Fruit fly (Drosophila melanogaster): ENCODE data around the gene CG13250.
A peak's percentile ranks its signal among the peaks of the same experiment; 100 is the strongest.

CG13250 gene

dm6 chr3L:20524409-20525010 lies 9.0 kb upstream of the CG13250 start:
- TF ChIP-seq Mnt (GFP tag; optimal IDR thresholded peaks at IDR 0.05) (peak; percentile 60), ovo (GFP tag; optimal IDR thresholded peaks at IDR 0.05) (no peak), pad (GFP tag; optimal IDR thresholded peaks at IDR 0.05) (no peak), tj (GFP tag; optimal IDR thresholded peaks at IDR 0.05) (peak; percentile 50), kay (GFP tag; ENCODE audit: borderline replicate concordance) (peak; percentile 42), cic (GFP tag; optimal IDR thresholded peaks at IDR 0.05) (peak; percentile 81)

DNA sequence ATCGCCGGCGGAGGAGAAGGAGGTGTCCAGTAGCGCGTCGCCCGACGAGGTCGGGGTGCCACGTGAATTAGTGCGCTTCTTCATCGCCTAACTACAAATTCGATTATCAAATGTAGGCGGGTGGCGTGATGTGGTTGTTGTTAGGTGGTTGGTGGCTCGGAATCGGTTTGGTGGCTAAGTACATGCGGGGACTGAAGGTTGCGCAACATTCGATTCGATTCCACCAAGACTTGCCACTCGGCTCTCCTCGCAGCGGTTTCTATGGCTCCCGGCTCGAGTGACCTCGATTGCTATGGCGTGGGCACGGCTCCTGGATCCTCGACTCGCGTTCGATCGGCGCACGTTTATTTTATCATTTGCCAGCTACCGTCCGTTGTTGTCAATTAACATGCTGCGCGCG lies 7.8 kb upstream of the CG13250 start:
- TF ChIP-seq Mnt (GFP tag; optimal IDR thresholded peaks at IDR 0.05) (no peak), kay (GFP tag; ENCODE audit: borderline replicate concordance) (no peak), CG7101 (tag; optimal IDR thresholded peaks at IDR 0.05) (no peak)

DNA sequence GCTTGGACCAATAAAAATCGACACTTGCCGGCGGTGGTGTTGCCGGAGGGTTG lies 7.5 kb upstream of the CG13250 start, which contains the start of gene Pss:
Gene Pss (minus strand): TSS at position 32 of the 53 bp plus-strand sequence.
- no peak for TF ChIP-seq kay (GFP tag; ENCODE audit: borderline replicate concordance)
- TF ChIP-seq CG7045 (GFP tag; optimal IDR thresholded peaks at IDR 0.05), result no peak
- TF ChIP-seq bab1 (GFP tag; optimal IDR thresholded peaks at IDR 0.05), result no peak
- TF ChIP-seq pad (GFP tag; optimal IDR thresholded peaks at IDR 0.05), result no peak
- TF ChIP-seq cnc (optimal IDR thresholded peaks at IDR 0.05), result no peak
- TF ChIP-seq CG14711 (tag; optimal IDR thresholded peaks at IDR 0.05), result no peak
- no peak for TF ChIP-seq CG1620 (GFP tag; optimal IDR thresholded peaks at IDR 0.05)
- TF ChIP-seq toe (GFP tag; optimal IDR thresholded peaks at IDR 0.05), result no peak
- no peak for TF ChIP-seq Mnt (GFP tag; optimal IDR thresholded peaks at IDR 0.05)
- no peak for TF ChIP-seq Clk (GFP tag; optimal IDR thresholded peaks at IDR 0.05)
- no peak for TF ChIP-seq cic (GFP tag; optimal IDR thresholded peaks at IDR 0.05)
- TF ChIP-seq Crg-1 (GFP tag; optimal IDR thresholded peaks at IDR 0.05), result no peak
- TF ChIP-seq CG7101 (tag; optimal IDR thresholded peaks at IDR 0.05), result no peak
- no peak for TF ChIP-seq ovo (GFP tag; optimal IDR thresholded peaks at IDR 0.05)
- TF ChIP-seq Hr96 (GFP tag; optimal IDR thresholded peaks at IDR 0.05), result no peak
- no peak for TF ChIP-seq tj (GFP tag; optimal IDR thresholded peaks at IDR 0.05)
- TF ChIP-seq CG11617 (GFP tag; optimal IDR thresholded peaks at IDR 0.05), result no peak
- no peak for TF ChIP-seq CG33017 (tag; optimal IDR thresholded peaks at IDR 0.05)
- no peak for TF ChIP-seq CG12768 (GFP tag; optimal IDR thresholded peaks at IDR 0.05)

DNA sequence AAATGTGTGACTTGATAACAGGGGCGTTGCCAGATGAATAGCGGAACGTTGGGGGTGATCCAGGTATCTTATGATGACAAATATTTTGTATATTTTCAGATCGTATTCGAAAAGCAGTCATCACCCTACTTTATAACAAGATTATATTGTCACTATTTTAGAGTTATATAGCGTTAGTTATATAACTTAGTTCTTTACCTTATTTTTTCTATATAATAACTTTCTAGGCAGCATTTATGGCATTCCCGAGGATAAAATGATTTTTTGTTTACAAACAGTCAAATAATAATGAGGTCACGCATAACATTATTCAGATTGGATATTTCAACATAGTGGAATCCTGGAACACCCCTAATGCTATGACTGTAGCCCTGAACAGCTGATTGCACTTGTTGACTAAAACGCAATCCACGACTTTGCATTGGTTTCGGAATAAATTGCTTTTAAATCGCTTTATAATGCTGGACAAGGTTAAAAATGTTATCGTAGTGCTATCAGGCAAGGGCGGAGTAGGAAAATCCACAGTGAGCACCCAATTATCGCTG lies 7.2 kb upstream of the CG13250 start, which contains the start of gene Nubp2:
Gene Nubp2 (plus strand): TSS at position 381 of the 545 bp plus-strand sequence.
- TF ChIP-seq ovo (GFP tag; optimal IDR thresholded peaks at IDR 0.05) (peak; percentile 91), cnc (optimal IDR thresholded peaks at IDR 0.05) (no peak), CG5204 (GFP tag; optimal IDR thresholded peaks at IDR 0.05) (peak; percentile 96), CG12768 (GFP tag; optimal IDR thresholded peaks at IDR 0.05) (peak; percentile 93), CG1620 (GFP tag; optimal IDR thresholded peaks at IDR 0.05) (peak; percentile 97), CG11617 (GFP tag; optimal IDR thresholded peaks at IDR 0.05) (peak; percentile 96), tj (GFP tag; optimal IDR thresholded peaks at IDR 0.05) (peak; percentile 87), toe (GFP tag; optimal IDR thresholded peaks at IDR 0.05) (peak; percentile 98), CG7101 (tag; optimal IDR thresholded peaks at IDR 0.05) (peak; percentile 94), CG14711 (tag; optimal IDR thresholded peaks at IDR 0.05) (peak; percentile 88), cic (GFP tag; optimal IDR thresholded peaks at IDR 0.05) (peak; percentile 68), Clk (GFP tag; optimal IDR thresholded peaks at IDR 0.05) (peak; percentile 90), Hr96 (GFP tag; optimal IDR thresholded peaks at IDR 0.05) (peak; percentile 94), kay (GFP tag; ENCODE audit: borderline replicate concordance) (peak; percentile 58), pad (GFP tag; optimal IDR thresholded peaks at IDR 0.05) (peak; percentile 86), bab1 (GFP tag; optimal IDR thresholded peaks at IDR 0.05) (peak; percentile 96), Crg-1 (GFP tag; optimal IDR thresholded peaks at IDR 0.05) (peak; percentile 91), CG33017 (tag; optimal IDR thresholded peaks at IDR 0.05) (peak; percentile 88), CG7045 (GFP tag; optimal IDR thresholded peaks at IDR 0.05) (peak; percentile 96), Mnt (GFP tag; optimal IDR thresholded peaks at IDR 0.05) (peak; percentile 92)

dm6 chr3L:20529918-20530317 lies 3.6 kb upstream of the CG13250 start:
- TF ChIP-seq kay (GFP tag; ENCODE audit: borderline replicate concordance), result peak; percentile 76
- no peak for TF ChIP-seq CG7101 (tag; optimal IDR thresholded peaks at IDR 0.05)
- TF ChIP-seq CG5204 (GFP tag; optimal IDR thresholded peaks at IDR 0.05), result no peak
- TF ChIP-seq cnc (optimal IDR thresholded peaks at IDR 0.05), result no peak

DNA sequence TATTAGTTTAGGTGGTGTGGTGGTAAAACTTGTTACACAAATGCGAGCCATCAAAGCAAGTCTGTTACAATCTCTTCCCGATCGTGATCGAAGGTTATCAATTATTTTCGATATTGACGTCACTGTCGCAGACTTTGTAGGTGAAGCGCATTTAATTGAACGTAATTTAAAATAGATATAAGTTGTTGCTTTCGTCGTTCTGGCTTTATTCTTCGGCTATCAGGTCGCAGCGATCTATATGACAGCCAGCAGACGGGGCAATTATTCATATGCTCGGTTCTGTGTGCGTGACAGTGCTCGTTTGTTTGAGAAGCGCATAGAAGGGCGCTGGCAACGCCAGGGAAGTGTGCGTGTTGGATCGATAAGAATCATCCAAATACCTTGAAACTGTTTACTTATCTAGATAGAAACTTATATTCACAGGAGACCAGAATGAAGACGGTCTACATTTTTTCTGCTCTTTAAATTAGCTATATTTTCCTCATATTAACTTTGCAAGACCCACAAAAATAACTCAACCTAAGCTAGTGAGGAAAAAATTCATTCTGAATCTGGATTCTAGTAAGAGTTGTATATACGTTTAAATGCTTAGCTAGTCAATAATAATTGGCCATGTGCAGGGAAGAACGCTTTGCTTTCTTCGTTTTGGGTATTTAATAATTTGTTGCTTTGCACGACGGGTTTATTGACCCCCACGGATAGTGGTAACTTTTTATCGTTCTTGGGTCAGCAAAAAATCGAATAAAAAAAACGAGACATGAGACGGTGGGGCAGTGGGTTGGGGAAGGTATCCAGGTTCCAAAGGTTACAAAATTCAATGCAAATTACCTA lies 2.9 kb upstream of the CG13250 start:
- TF ChIP-seq cnc (optimal IDR thresholded peaks at IDR 0.05), result no peak
- TF ChIP-seq tj (GFP tag; optimal IDR thresholded peaks at IDR 0.05), result peak; percentile 94

- no peak for TF ChIP-seq CG12768 (GFP tag; optimal IDR thresholded peaks at IDR 0.05)
- TF ChIP-seq bab1 (GFP tag; optimal IDR thresholded peaks at IDR 0.05), result no peak
- TF ChIP-seq Hr96 (GFP tag; optimal IDR thresholded peaks at IDR 0.05), result no peak
- TF ChIP-seq CG14711 (tag; optimal IDR thresholded peaks at IDR 0.05), result no peak
- TF ChIP-seq pad (GFP tag; optimal IDR thresholded peaks at IDR 0.05), result no peak
- no peak for TF ChIP-seq CG7101 (tag; optimal IDR thresholded peaks at IDR 0.05)
- TF ChIP-seq CG5204 (GFP tag; optimal IDR thresholded peaks at IDR 0.05), result no peak
- TF ChIP-seq cnc (optimal IDR thresholded peaks at IDR 0.05), result no peak
Observed at dm6 chr3L:20531257-20531656, 2.3 kb upstream of the CG13250 start.
